Worm (Caenorhabditis elegans): ENCODE measurements around the gene C06C3.3.
"Not testable (repeated sequence)": the region's sequence is repeated elsewhere in the genome, so short reads cannot be mapped to it uniquely, and the experiment has no call there.

ce11 chrII:9405013-9405412, 32.7 kb upstream of the C06C3.3 start:
- TF ChIP-seq efl-1 (GFP tag; optimal IDR thresholded peaks at IDR 0.05); pha-4 (tag; optimal IDR thresholded peaks at IDR 0.05); mcd-1 (GFP tag; IDR thresholded peaks at IDR 0.05); K11D2.4 (GFP tag; IDR thresholded peaks at IDR 0.05): not testable (repeated sequence)
